Fruit fly (Drosophila melanogaster) whole organism, pupa: ENCODE measurements around the gene snk.

ENCODE experiments used
- CG12605 ChIP-seq: fragments of 200-800 bp; sonication (Bioruptor generic); IDR thresholded peaks from 2 replicates; pipeline ENCODE4 v1.3.6; 2022; ENCODE audit warnings: missing biosample characterization, missing genetic modification characterization
- CG13204 ChIP-seq: fragments of 200-800 bp; sonication (Bioruptor generic); optimal IDR thresholded peaks from 2 replicates; lab custom pipeline; 2018; ENCODE audit warnings: missing biosample characterization, mild to moderate bottlenecking, missing genetic modification characterization, moderate library complexity
- CG32121 ChIP-seq: fragments of 200-800 bp; sonication (Bioruptor generic); IDR thresholded peaks from 2 replicates; pipeline ENCODE4 v1.3.6; 2022; ENCODE audit warnings: missing biosample characterization, missing genetic modification characterization
- CG34367 ChIP-seq: fragments of 200-800 bp; sonication (Bioruptor generic); optimal IDR thresholded peaks from 2 replicates; lab custom pipeline; 2018; ENCODE audit warnings: missing biosample characterization, mild to moderate bottlenecking, missing genetic modification characterization
- CG4496 ChIP-seq: fragments of 200-800 bp; sonication (Bioruptor generic); IDR thresholded peaks from 3 replicates; pipeline ENCODE4 v1.3.6; 2022; ENCODE audit warnings: missing biosample characterization, missing genetic modification characterization
- CG8159 ChIP-seq: fragments of 200-800 bp; sonication (Bioruptor generic); optimal IDR thresholded peaks from 3 replicates; lab custom pipeline; 2018; ENCODE audit warnings: missing biosample characterization, mild to moderate bottlenecking, missing genetic modification characterization, moderate library complexity
- CG8301 ChIP-seq: fragments of 200-800 bp; sonication (Bioruptor generic); optimal IDR thresholded peaks from 2 replicates; lab custom pipeline; 2018; ENCODE audit warnings: missing biosample characterization, mild to moderate bottlenecking, missing genetic modification characterization
- CG9948 ChIP-seq: fragments of 200-800 bp; sonication (Bioruptor generic); optimal IDR thresholded peaks from 2 replicates; lab custom pipeline; 2018; ENCODE audit warnings: missing biosample characterization, mild to moderate bottlenecking, missing genetic modification characterization, moderate library complexity
- EcR ChIP-seq: fragments of 200-800 bp; sonication (Bioruptor generic); optimal IDR thresholded peaks from 3 replicates; lab custom pipeline; 2019; ENCODE audit warnings: missing biosample characterization, missing genetic modification characterization, mild to moderate bottlenecking, moderate library complexity, missing genetic modification reagents
- Pif1A ChIP-seq: fragments of 200-800 bp; sonication (Bioruptor generic); optimal IDR thresholded peaks from 3 replicates; lab custom pipeline; 2016; ENCODE audit warnings: missing biosample characterization, missing genetic modification characterization
- Pif1B ChIP-seq: fragments of 200-800 bp; sonication (Bioruptor generic); optimal IDR thresholded peaks from 3 replicates; lab custom pipeline; 2016; ENCODE audit warnings: missing biosample characterization, missing genetic modification characterization
- fd96Ca ChIP-seq: fragments of 200-800 bp; sonication (Bioruptor generic); IDR thresholded peaks from 3 replicates; pipeline ENCODE4 v1.3.6; 2022; ENCODE audit warnings: missing biosample characterization, missing genetic modification characterization
- rn ChIP-seq: fragments of 200-800 bp; sonication (Bioruptor generic); IDR thresholded peaks from 2 replicates; pipeline ENCODE4 v1.3.6; 2022; ENCODE audit warnings: missing biosample characterization, missing genetic modification characterization

DNA sequence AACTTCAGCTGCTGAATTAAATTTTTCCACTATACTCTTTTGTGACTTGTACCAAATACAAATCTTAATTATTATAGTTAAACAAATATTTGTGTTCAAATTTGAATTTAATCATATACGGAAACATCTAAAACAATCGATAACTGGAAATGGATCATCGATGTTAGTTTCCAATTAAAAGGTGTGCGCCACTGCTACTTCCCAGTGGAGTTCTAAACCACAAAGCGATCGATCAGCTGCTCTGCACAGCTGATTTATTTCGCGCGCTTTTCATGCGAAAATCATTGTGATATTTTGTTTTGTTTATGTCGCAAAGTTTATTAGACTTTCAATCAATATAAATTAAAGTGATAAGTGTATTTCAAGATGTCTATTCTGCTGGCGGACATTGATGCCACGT lies 45.8 kb upstream of the snk start, which contains the start of gene timeout:
- TF ChIP-seq CG9948 (tag; lab: Kevin White, UChicago) (no peak), fd96Ca (no peak), Pif1A (GFP tag; lab: Kevin White, UChicago) (no peak), CG12605 (GFP tag; lab: Robert Waterston, UW) (no peak), Pif1B (GFP tag; lab: Kevin White, UChicago) (no peak), CG8301 (tag; lab: Kevin White, UChicago) (no peak), EcR (GFP tag; lab: Kevin White, UChicago) (no peak), CG4496 (GFP tag; lab: Robert Waterston, UW) (no peak), CG8159 (no peak), rn (GFP tag; lab: Robert Waterston, UW) (no peak), CG34367 (no peak), CG32121 (no peak), CG13204 (GFP tag; lab: Kevin White, UChicago) (no peak)
